Fruit fly (Drosophila melanogaster): ENCODE data around the gene tant.
A peak's percentile ranks its signal among the peaks of the same experiment; 100 is the strongest.

tant gene

dm6 chr3L:6071454-6072189, 16.7 kb downstream of the tant start, which contains the start of gene CG6602 (continued):
- no peak for TF ChIP-seq Dfd (GFP tag; optimal IDR thresholded peaks at IDR 0.05)
- TF ChIP-seq yki (optimal IDR thresholded peaks at IDR 0.05): no peak
- TF ChIP-seq Atf-2 (GFP tag; optimal IDR thresholded peaks at IDR 0.05): no peak
- TF ChIP-seq Dip2 (GFP tag; IDR thresholded peaks at IDR 0.05): no peak
- peak; percentile 75 for TF ChIP-seq CG14710 (tag; optimal IDR thresholded peaks at IDR 0.05)
- TF ChIP-seq CkIIα-i1 (GFP tag; IDR thresholded peaks at IDR 0.05): peak; percentile 4; the same call in 1 of the 2 replicates
- no peak for TF ChIP-seq CG16813 (GFP tag; IDR thresholded peaks at IDR 0.05; ENCODE audit: partially characterized antibody)
- TF ChIP-seq CG11723 (GFP tag; optimal IDR thresholded peaks at IDR 0.05): peak; percentile 42
- TF ChIP-seq CG43689 (GFP tag; IDR thresholded peaks at IDR 0.05): peak; percentile 5; the same call in 1 of the 2 replicates
- peak; percentile 16; the same call in 1 of the 2 replicates for TF ChIP-seq CG10959 (GFP tag; IDR thresholded peaks at IDR 0.05)
- TF ChIP-seq CG1647 (GFP tag; optimal IDR thresholded peaks at IDR 0.05): peak; percentile 24
- peak; percentile 52 for TF ChIP-seq mam (GFP tag; optimal IDR thresholded peaks at IDR 0.05)
- peak; percentile 53 for TF ChIP-seq CoRest (tag; optimal IDR thresholded peaks at IDR 0.05)
- TF ChIP-seq Adf1 (GFP tag; IDR thresholded peaks at IDR 0.05): no peak
- no peak for TF ChIP-seq prd (optimal IDR thresholded peaks at IDR 0.05)
- peak; percentile 42; the same call in 2 of the 3 replicates for TF ChIP-seq prd (GFP tag; IDR thresholded peaks at IDR 0.05)
- TF ChIP-seq Mes4 (GFP tag; optimal IDR thresholded peaks at IDR 0.05): peak; percentile 17
- peak; percentile 14 for TF ChIP-seq CG13624 (GFP tag; optimal IDR thresholded peaks at IDR 0.05)
- peak; percentile 77 for TF ChIP-seq CG4328 (GFP tag; optimal IDR thresholded peaks at IDR 0.05)
- peak; percentile 80 for TF ChIP-seq Asciz (GFP tag; optimal IDR thresholded peaks at IDR 0.05)
- TF ChIP-seq peb (GFP tag; IDR thresholded peaks at IDR 0.05): no peak; the same call in 1 of the 2 replicates
- peak; percentile 59 for TF ChIP-seq CG17912 (GFP tag; optimal IDR thresholded peaks at IDR 0.05)
- no peak for TF ChIP-seq CG32767 (GFP tag; IDR thresholded peaks at IDR 0.05)
- peak; percentile 45 for TF ChIP-seq sug (tag; optimal IDR thresholded peaks at IDR 0.05)
- peak; percentile 38; the same call in 1 of the 2 replicates for TF ChIP-seq Oaz (GFP tag; IDR thresholded peaks at IDR 0.05)
- TF ChIP-seq CG3065 (GFP tag; optimal IDR thresholded peaks at IDR 0.05): peak; percentile 36
- peak; percentile 29 for TF ChIP-seq CG9437 (GFP tag; optimal IDR thresholded peaks at IDR 0.05)
- peak; percentile 69 for TF ChIP-seq cas (GFP tag; IDR thresholded peaks at IDR 0.05)
- no peak for TF ChIP-seq CG6791 (GFP tag; IDR thresholded peaks at IDR 0.05; ENCODE audit: partially characterized antibody)
- peak; percentile 35 for TF ChIP-seq CG10543 (GFP tag; optimal IDR thresholded peaks at IDR 0.05)
- TF ChIP-seq Dek (tag; optimal IDR thresholded peaks at IDR 0.05): peak; percentile 21
- TF ChIP-seq zf30C (GFP tag; optimal IDR thresholded peaks at IDR 0.05): no peak
- peak; percentile 33 to 41 for TF ChIP-seq Pdp1 (GFP tag; optimal IDR thresholded peaks at IDR 0.05)
- peak; percentile 30; the same call in 2 of the 3 replicates for TF ChIP-seq croc (GFP tag; conservative IDR thresholded peaks at IDR 0.05)
- TF ChIP-seq Xrp1 (GFP tag; IDR thresholded peaks at IDR 0.05): no peak
- TF ChIP-seq CG5180 (GFP tag; optimal IDR thresholded peaks at IDR 0.05): peak; percentile 6
- TF ChIP-seq pho (GFP tag; optimal IDR thresholded peaks at IDR 0.05): no peak
- no peak for TF ChIP-seq Kr (GFP tag; optimal IDR thresholded peaks at IDR 0.05)
- peak; percentile 65 for TF ChIP-seq BtbVII (GFP tag; optimal IDR thresholded peaks at IDR 0.05)
- TF ChIP-seq Sox100B (GFP tag; optimal IDR thresholded peaks at IDR 0.05): peak; percentile 75
- TF ChIP-seq Ets97D (GFP tag; optimal IDR thresholded peaks at IDR 0.05): peak; percentile 99
- TF ChIP-seq slou (GFP tag; optimal IDR thresholded peaks at IDR 0.05): peak; percentile 61
- no peak for TF ChIP-seq CG4282 (GFP tag; optimal IDR thresholded peaks at IDR 0.05)
- TF ChIP-seq CG31441 (GFP tag; IDR thresholded peaks at IDR 0.05): peak; percentile 59
- TF ChIP-seq CG13894 (tag; optimal IDR thresholded peaks at IDR 0.05): peak; percentile 37
- TF ChIP-seq sisA (GFP tag; IDR thresholded peaks at IDR 0.05): peak; percentile 56; the same call in 1 of the 2 replicates
- TF ChIP-seq CG9876 (GFP tag; optimal IDR thresholded peaks at IDR 0.05): peak; percentile 78
- TF ChIP-seq jumu (GFP tag; optimal IDR thresholded peaks at IDR 0.05): no peak
- TF ChIP-seq CG7987 (GFP tag; optimal IDR thresholded peaks at IDR 0.05): peak; percentile 91
- peak; percentile 12 to 18 for TF ChIP-seq Hr51 (GFP tag; optimal IDR thresholded peaks at IDR 0.05)

Data from whole organism, embryonic.